Fruit fly (Drosophila melanogaster): Measurements from ENCODE around the gene CG15212.
A peak's percentile ranks its signal among the peaks of the same experiment; 100 is the strongest.

CG15212 gene

dm6 chr3L:5154917-5155613 lies 23.7 kb downstream of the CG15212 start:
- no peak for TF ChIP-seq noc (tag; optimal IDR thresholded peaks at IDR 0.05)

dm6 chr3L:5172470-5172869 lies 41.1 kb downstream of the CG15212 start:
- no peak for TF ChIP-seq noc (tag; optimal IDR thresholded peaks at IDR 0.05)

dm6 chr3L:5176071-5176470 lies 44.7 kb downstream of the CG15212 start:
- no peak for TF ChIP-seq noc (tag; optimal IDR thresholded peaks at IDR 0.05)

- peak; percentile 50 for TF ChIP-seq noc (tag; optimal IDR thresholded peaks at IDR 0.05)
Observed at dm6 chr3L:5176789-5177188, 45.4 kb downstream of the CG15212 start.

- TF ChIP-seq noc (tag; optimal IDR thresholded peaks at IDR 0.05): no peak
Observed at dm6 chr3L:5178903-5179302, 47.6 kb downstream of the CG15212 start.

- TF ChIP-seq noc (tag; optimal IDR thresholded peaks at IDR 0.05): no peak
Observed at dm6 chr3L:5180179-5180578, 48.8 kb downstream of the CG15212 start.

dm6 chr3L:5180968-5181612 lies 49.7 kb downstream of the CG15212 start:
- TF ChIP-seq noc (tag; optimal IDR thresholded peaks at IDR 0.05): no peak

All from whole organism, larva.